Worm (Caenorhabditis elegans) whole organism, L4/young adult: Measurements from ENCODE around the gene T26A8.4.

Source experiments
- dao-5 ChIP-seq: sonication (generic microtip); optimal IDR thresholded peaks from 2 replicates; lab custom pipeline; 2016; ENCODE audit warnings: missing genotype, missing genetic modification characterization, moderate library complexity, missing compliant biosample characterization
- him-1 ChIP-seq: sonication (generic microtip); optimal IDR thresholded peaks from 2 replicates; lab custom pipeline; 2016; ENCODE audit warnings: missing genotype, missing genetic modification reagents, missing genetic modification characterization, missing compliant biosample characterization

DNA sequence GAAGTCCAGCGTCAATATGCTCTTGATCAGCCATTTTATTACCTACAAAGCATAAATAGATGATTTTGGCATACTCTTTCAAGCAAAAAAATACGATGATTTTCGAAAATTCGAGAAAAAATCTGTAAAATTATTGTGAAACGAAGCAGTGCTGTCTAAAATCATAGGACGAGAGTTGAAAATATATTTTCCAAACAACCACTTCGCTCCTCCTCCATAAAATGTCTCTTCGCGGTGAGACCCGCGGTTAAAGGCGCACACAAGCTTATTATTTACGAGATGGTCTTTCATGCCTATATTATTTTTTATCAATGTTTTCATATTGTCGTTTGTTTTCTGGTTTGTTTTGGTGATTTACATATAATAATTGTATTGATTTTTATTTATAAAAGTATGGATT, 53.4 kb downstream of the T26A8.4 start, which contains the start of gene nap-1:
- no peak for TF ChIP-seq him-1 (tag; lab: Kevin White, UChicago)
- no peak for TF ChIP-seq dao-5
